Fruit fly (Drosophila melanogaster): ENCODE measurements around the gene Akap200.

Akap200 gene

DNA sequence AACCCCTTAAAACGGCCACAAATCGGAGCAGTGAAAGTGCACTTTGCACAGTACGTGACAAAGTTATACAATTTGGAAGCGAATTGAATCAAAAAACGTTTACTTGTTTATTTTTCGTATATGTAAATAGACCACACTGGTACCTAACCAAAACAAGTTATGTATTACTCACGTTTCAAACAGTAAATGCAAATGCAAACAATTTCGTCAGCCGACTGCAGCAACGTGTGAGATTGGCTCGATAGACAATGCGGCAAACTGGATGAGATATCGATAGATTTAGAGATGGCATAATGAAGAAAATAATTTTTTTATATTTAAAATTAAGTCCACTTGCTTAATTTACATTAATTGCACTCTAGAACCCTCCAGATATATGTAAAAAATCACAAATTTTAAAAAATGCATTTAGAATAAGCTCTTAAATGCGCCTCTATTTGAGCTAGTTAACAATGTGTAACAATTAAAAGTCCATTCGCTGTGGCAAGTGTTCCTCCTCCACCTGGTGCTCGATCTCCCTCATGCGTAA is 33.9 kb upstream of the Akap200 start, which contains the start of gene AlaRS (continued):
- no peak for TF ChIP-seq CG10274 (GFP tag; optimal IDR thresholded peaks at IDR 0.05)
- TF ChIP-seq tgo (GFP tag; IDR thresholded peaks at IDR 0.05), result peak; percentile 13; the same call in 1 of the 3 replicates
- peak; percentile 63; the same call in 1 of the 2 replicates for TF ChIP-seq amos (GFP tag; IDR thresholded peaks at IDR 0.05; ENCODE audit: partially characterized antibody)
- peak; percentile 10; the same call in 1 of the 2 replicates for TF ChIP-seq onecut (GFP tag; IDR thresholded peaks at IDR 0.05)
- TF ChIP-seq CrebB (tag; optimal IDR thresholded peaks at IDR 0.05), result no peak
- no peak; the same call in 2 of the 3 replicates for TF ChIP-seq jigr1 (GFP tag; IDR thresholded peaks at IDR 0.05)
- peak; percentile 26 for TF ChIP-seq Sox100B (GFP tag; optimal IDR thresholded peaks at IDR 0.05)
- peak; percentile 4 for TF ChIP-seq NfI (GFP tag; optimal IDR thresholded peaks at IDR 0.05)
- peak; percentile 8 for TF ChIP-seq CG9727 (GFP tag; optimal IDR thresholded peaks at IDR 0.05)
- TF ChIP-seq CG3995 (GFP tag; optimal IDR thresholded peaks at IDR 0.05), result peak; percentile 13
- peak; percentile 68 for TF ChIP-seq bigmax (GFP tag; optimal IDR thresholded peaks at IDR 0.05)
- TF ChIP-seq CG31365 (tag; optimal IDR thresholded peaks at IDR 0.05), result no peak
- peak; percentile 44 for TF ChIP-seq ATbp (GFP tag; optimal IDR thresholded peaks at IDR 0.05)
- TF ChIP-seq Ada2b (GFP tag; IDR thresholded peaks at IDR 0.05), result no peak
- TF ChIP-seq CG10366 (GFP tag; IDR thresholded peaks at IDR 0.05), result no peak
- peak; percentile 8 to 35 for TF ChIP-seq bsh (GFP tag; optimal IDR thresholded peaks at IDR 0.05)
- no peak for TF ChIP-seq sd (tag; optimal IDR thresholded peaks at IDR 0.05)
- TF ChIP-seq CG6254 (GFP tag; optimal IDR thresholded peaks at IDR 0.05), result peak; percentile 40
- TF ChIP-seq phol (tag; optimal IDR thresholded peaks at IDR 0.05), result peak; percentile 42
- TF ChIP-seq Sin3A (optimal IDR thresholded peaks at IDR 0.05), result peak; percentile 3
- TF ChIP-seq Aef1 (GFP tag; IDR thresholded peaks at IDR 0.05), result no peak
- TF ChIP-seq Ets97D (GFP tag; optimal IDR thresholded peaks at IDR 0.05), result peak; percentile 10
- no peak for TF ChIP-seq CG30431 (GFP tag; optimal IDR thresholded peaks at IDR 0.05)
- peak; percentile 29 for TF ChIP-seq bcd (GFP tag; optimal IDR thresholded peaks at IDR 0.05)
- no peak for TF ChIP-seq CG9437 (GFP tag; optimal IDR thresholded peaks at IDR 0.05)
- peak; percentile 4 for TF ChIP-seq Ssrp (tag; optimal IDR thresholded peaks at IDR 0.05)
- TF ChIP-seq CG42726 (GFP tag; IDR thresholded peaks at IDR 0.05; ENCODE audit: partially characterized antibody), result no peak
- peak; percentile 24; the same call in 1 of the 2 replicates for TF ChIP-seq CG6689 (GFP tag; IDR thresholded peaks at IDR 0.05)
- TF ChIP-seq CG8924 (tag; optimal IDR thresholded peaks at IDR 0.05), result peak; percentile 28
- no peak for TF ChIP-seq sima (GFP tag; optimal IDR thresholded peaks at IDR 0.05)
- peak; percentile 25 for TF ChIP-seq ind (GFP tag; optimal IDR thresholded peaks at IDR 0.05)
- no peak for TF ChIP-seq CG6765 (GFP tag; optimal IDR thresholded peaks at IDR 0.05)
- peak; percentile 31 for TF ChIP-seq CG10209 (GFP tag; optimal IDR thresholded peaks at IDR 0.05)
- TF ChIP-seq CG15073 (GFP tag; optimal IDR thresholded peaks at IDR 0.05), result no peak
- TF ChIP-seq B-H2 (GFP tag; optimal IDR thresholded peaks at IDR 0.05), result peak; percentile 39
- no peak for TF ChIP-seq Taf1 (GFP tag; IDR thresholded peaks at IDR 0.05)
- peak; percentile 47 for TF ChIP-seq PHDP (tag; optimal IDR thresholded peaks at IDR 0.05)
- no peak for TF ChIP-seq CG8089 (GFP tag; optimal IDR thresholded peaks at IDR 0.05)
- TF ChIP-seq Rfx (GFP tag; IDR thresholded peaks at IDR 0.05), result peak; percentile 41; the same call in 1 of the 2 replicates
- no peak for TF ChIP-seq Neu2 (GFP tag; optimal IDR thresholded peaks at IDR 0.05; ENCODE audit: borderline replicate concordance)
- TF ChIP-seq CG6854 (GFP tag; optimal IDR thresholded peaks at IDR 0.05), result no peak
- TF ChIP-seq D (optimal IDR thresholded peaks at IDR 0.05), result no peak
- peak; percentile 19 for TF ChIP-seq D (GFP tag; optimal IDR thresholded peaks at IDR 0.05)
- TF ChIP-seq klu (GFP tag; IDR thresholded peaks at IDR 0.05), result 0 out of 2 replicates have a peak, but pooled peaks have one; percentile 18
- peak; percentile 16 for TF ChIP-seq CG15601 (tag; optimal IDR thresholded peaks at IDR 0.05)
- TF ChIP-seq YL-1 (GFP tag; optimal IDR thresholded peaks at IDR 0.05), result peak; percentile 83
- peak; percentile 75 for TF ChIP-seq sna (GFP tag; IDR thresholded peaks at IDR 0.05; ENCODE audit: partially characterized antibody)
- TF ChIP-seq vvl (GFP tag; IDR thresholded peaks at IDR 0.05), result peak; percentile 44; the same call in 1 of the 2 replicates
- no peak for TF ChIP-seq Ets65A (GFP tag)
- no peak for TF ChIP-seq CG11696 (GFP tag; IDR thresholded peaks at IDR 0.05)

All from whole organism, embryonic.